Fruit fly (Drosophila melanogaster) whole organism, adult: ENCODE measurements around the gene janB.

ENCODE experiments used
- CG11617 ChIP-seq: fragments of 200-800 bp; sonication (Bioruptor generic); optimal IDR thresholded peaks from 2 replicates; lab custom pipeline; 2017; ENCODE audit warnings: mild to moderate bottlenecking, missing biosample characterization, missing genetic modification reagents, missing genetic modification characterization
- CG12768 ChIP-seq: fragments of 200-800 bp; sonication (Bioruptor generic); optimal IDR thresholded peaks from 2 replicates; lab custom pipeline; 2017; ENCODE audit warnings: missing biosample characterization, missing genetic modification characterization, mild to moderate bottlenecking, moderate library complexity, missing genetic modification reagents
- CG14711 ChIP-seq: fragments of 200-800 bp; sonication (Bioruptor generic); optimal IDR thresholded peaks from 2 replicates; lab custom pipeline; 2018; ENCODE audit warnings: missing biosample characterization, mild to moderate bottlenecking, missing genetic modification characterization, moderate library complexity
- CG1620 ChIP-seq: fragments of 200-800 bp; sonication (Bioruptor generic); optimal IDR thresholded peaks from 2 replicates; lab custom pipeline; 2016; ENCODE audit warnings: missing biosample characterization, missing genetic modification characterization
- CG33017 ChIP-seq: fragments of 200-800 bp; sonication (Bioruptor generic); optimal IDR thresholded peaks from 2 replicates; lab custom pipeline; 2018; ENCODE audit warnings: missing biosample characterization, mild to moderate bottlenecking, missing genetic modification characterization, moderate library complexity
- CG5204 ChIP-seq: fragments of 200-800 bp; sonication (Bioruptor generic); optimal IDR thresholded peaks from 2 replicates; lab custom pipeline; 2016; ENCODE audit warnings: missing biosample characterization, missing genetic modification characterization
- CG7045 ChIP-seq: fragments of 200-800 bp; sonication (Bioruptor generic); optimal IDR thresholded peaks from 2 replicates; lab custom pipeline; 2017; ENCODE audit warnings: missing biosample characterization, mild to moderate bottlenecking, missing genetic modification characterization
- CG7101 ChIP-seq: fragments of 200-800 bp; sonication (Bioruptor generic); optimal IDR thresholded peaks from 2 replicates; lab custom pipeline; 2018; ENCODE audit warnings: missing biosample characterization, mild to moderate bottlenecking, missing genetic modification characterization, moderate library complexity
- Clk ChIP-seq: fragments of 200-800 bp; sonication (Bioruptor generic); optimal IDR thresholded peaks from 2 replicates; lab custom pipeline; 2017; ENCODE audit warnings: missing biosample characterization, missing genetic modification characterization
- Crg-1 ChIP-seq: fragments of 200-800 bp; sonication (Bioruptor generic); optimal IDR thresholded peaks from 2 replicates; lab custom pipeline; 2016; ENCODE audit warnings: missing biosample characterization, missing genetic modification characterization
- Hr96 ChIP-seq: fragments of 200-800 bp; sonication (Bioruptor generic); optimal IDR thresholded peaks from 2 replicates; lab custom pipeline; 2016; ENCODE audit warnings: missing biosample characterization, missing genetic modification characterization
- Mnt ChIP-seq: fragments of 200-800 bp; sonication (Bioruptor generic); optimal IDR thresholded peaks from 2 replicates; lab custom pipeline; 2016; ENCODE audit warnings: missing biosample characterization, mild to moderate bottlenecking, missing genetic modification characterization
- bab1 ChIP-seq: fragments of 200-800 bp; sonication (Bioruptor generic); optimal IDR thresholded peaks from 3 replicates; lab custom pipeline; 2019; ENCODE audit warnings: missing biosample characterization, mild to moderate bottlenecking, missing genetic modification characterization, moderate library complexity
- cic ChIP-seq: fragments of 200-800 bp; sonication (Bioruptor generic); optimal IDR thresholded peaks from 2 replicates; lab custom pipeline; 2017; ENCODE audit warnings: missing biosample characterization, mild to moderate bottlenecking, missing genetic modification characterization, moderate library complexity
- cnc ChIP-seq, 2 experiments: fragments of >200 bp; optimal IDR thresholded peaks; 2 replicates each; lab custom pipeline; 2017
- kay ChIP-seq: fragments of 200-800 bp; sonication (Bioruptor generic); peaks from one replicate; lab custom pipeline; 2016; ENCODE audit warnings: missing biosample characterization, missing genetic modification characterization, borderline replicate concordance
- ovo ChIP-seq: fragments of 200-800 bp; sonication (Bioruptor generic); optimal IDR thresholded peaks from 2 replicates; lab custom pipeline; 2016; ENCODE audit warnings: missing biosample characterization, missing genetic modification characterization
- pad ChIP-seq: fragments of 200-800 bp; sonication (Bioruptor generic); optimal IDR thresholded peaks from 3 replicates; lab custom pipeline; 2017; ENCODE audit warnings: missing biosample characterization, missing genetic modification characterization, mild to moderate bottlenecking, moderate library complexity, missing genetic modification reagents
- tj ChIP-seq: fragments of 200-800 bp; sonication (Bioruptor generic); optimal IDR thresholded peaks from 3 replicates; lab custom pipeline; 2017; ENCODE audit warnings: missing biosample characterization, mild to moderate bottlenecking, missing genetic modification characterization, moderate library complexity
- toe ChIP-seq: fragments of 200-800 bp; sonication (Bioruptor generic); optimal IDR thresholded peaks from 2 replicates; lab custom pipeline; 2016; ENCODE audit warnings: missing biosample characterization, missing genetic modification characterization

Gene janB

DNA sequence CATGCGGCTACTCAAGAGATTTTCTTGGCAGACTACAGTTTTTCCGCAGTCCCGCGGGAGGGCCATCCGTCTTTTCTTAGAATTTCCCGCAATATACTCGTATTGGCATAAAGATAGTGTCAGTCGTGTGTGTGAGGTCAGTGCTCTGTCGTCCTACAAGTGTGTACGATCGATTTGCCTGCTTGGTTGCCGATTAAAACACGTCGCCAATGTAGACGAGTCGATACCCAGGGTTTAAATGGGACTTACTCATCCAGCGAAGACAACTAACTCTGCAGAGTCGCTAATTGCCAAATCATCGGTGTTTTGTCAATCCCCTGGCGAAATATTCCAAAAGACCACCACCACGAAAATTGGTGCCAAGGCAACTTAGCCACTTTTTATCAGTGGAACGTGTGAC, 27.5 kb upstream of the janB start:
- TF ChIP-seq bab1 (GFP tag; lab: Kevin White, UChicago) (no peak), CG11617 (no peak), CG14711 (no peak), pad (GFP tag; lab: Kevin White, UChicago) (no peak), cnc (optimal IDR thresholded peaks at IDR 0.05; lab: Kevin White, UChicago) (no peak), tj (GFP tag; lab: Kevin White, UChicago) (no peak), ovo (no peak), toe (GFP tag; lab: Kevin White, UChicago) (no peak), CG5204 (GFP tag; lab: Kevin White, UChicago) (no peak), kay (GFP tag; lab: Kevin White, UChicago) (no peak), CG1620 (GFP tag; lab: Kevin White, UChicago) (no peak)

dm6 chr3R:30063704-30064103, 25.2 kb upstream of the janB start:
- TF ChIP-seq Clk (GFP tag; lab: Kevin White, UChicago) (no peak), Hr96 (GFP tag; lab: Kevin White, UChicago) (no peak), toe (GFP tag; lab: Kevin White, UChicago) (no peak), cnc (optimal IDR thresholded peaks at IDR 0.05; lab: Kevin White, UChicago) (no peak), CG7045 (no peak), CG12768 (GFP tag; lab: Kevin White, UChicago) (no peak), CG33017 (tag; lab: Kevin White, UChicago) (no peak), cic (no peak)

DNA sequence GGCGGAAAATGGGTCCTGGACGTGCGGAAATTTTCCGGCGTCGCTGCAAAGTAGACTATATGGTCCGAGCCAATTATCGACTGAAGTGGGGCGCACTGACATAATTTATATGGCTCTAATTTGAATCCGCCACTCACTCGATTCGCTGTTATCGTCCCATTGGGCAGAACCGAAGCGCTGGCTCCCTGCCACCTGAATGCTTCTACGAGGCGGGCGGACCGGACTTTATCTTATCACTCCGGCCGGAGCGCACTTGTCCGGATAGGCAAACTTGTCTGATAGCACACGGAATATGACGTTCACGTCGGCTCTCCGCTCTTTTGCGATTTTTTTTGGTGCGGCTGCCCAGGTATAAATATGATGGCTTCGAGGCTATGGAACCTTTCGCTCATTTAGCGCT, 24.0 kb upstream of the janB start:
- TF ChIP-seq CG12768 (GFP tag; lab: Kevin White, UChicago), result no peak
- TF ChIP-seq ovo, result no peak
- no peak for TF ChIP-seq cnc (optimal IDR thresholded peaks at IDR 0.05; lab: Kevin White, UChicago)
- no peak for TF ChIP-seq CG33017 (tag; lab: Kevin White, UChicago)
- no peak for TF ChIP-seq CG5204 (GFP tag; lab: Kevin White, UChicago)

- TF ChIP-seq Mnt (GFP tag; lab: Kevin White, UChicago) (no peak), CG7101 (tag; lab: Kevin White, UChicago) (no peak), cnc (optimal IDR thresholded peaks at IDR 0.05; lab: Kevin White, UChicago) (no peak), cic (peak; percentile 35), Hr96 (GFP tag; lab: Kevin White, UChicago) (no peak), ovo (no peak), kay (GFP tag; lab: Kevin White, UChicago) (peak; percentile 48), CG11617 (no peak), pad (GFP tag; lab: Kevin White, UChicago) (no peak), bab1 (GFP tag; lab: Kevin White, UChicago) (no peak), Crg-1 (no peak), CG7045 (peak; percentile 30), CG5204 (GFP tag; lab: Kevin White, UChicago) (no peak), Clk (GFP tag; lab: Kevin White, UChicago) (no peak), CG12768 (GFP tag; lab: Kevin White, UChicago) (no peak), toe (GFP tag; lab: Kevin White, UChicago) (no peak)
These were observed 23.5 kb upstream of the janB start for dm6 chr3R:30061980-30062379.

DNA sequence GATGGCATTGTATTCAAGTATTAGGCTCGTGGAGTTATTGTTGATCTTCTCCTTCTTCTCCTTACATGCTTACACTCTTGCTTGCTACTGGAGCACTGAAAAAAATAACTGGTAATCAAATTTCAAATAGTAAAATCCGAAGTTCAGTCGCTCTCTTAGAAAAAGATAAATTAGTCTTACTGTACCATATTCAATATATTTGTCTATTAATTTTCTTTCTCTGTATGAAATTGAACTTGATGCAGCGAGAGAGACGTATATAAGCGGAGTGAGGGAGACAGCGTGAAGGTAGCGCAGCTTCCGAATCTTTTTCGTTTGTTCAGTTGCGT, 22.6 kb upstream of the janB start:
- TF ChIP-seq CG7101 (tag; lab: Kevin White, UChicago), result peak; percentile 56
- TF ChIP-seq toe (GFP tag; lab: Kevin White, UChicago), result no peak
- TF ChIP-seq CG12768 (GFP tag; lab: Kevin White, UChicago), result peak; percentile 26
- TF ChIP-seq Mnt (GFP tag; lab: Kevin White, UChicago), result peak; percentile 15
- peak; percentile 38 for TF ChIP-seq CG33017 (tag; lab: Kevin White, UChicago)
- TF ChIP-seq Clk (GFP tag; lab: Kevin White, UChicago), result no peak
- peak; percentile 48 for TF ChIP-seq CG14711

DNA sequence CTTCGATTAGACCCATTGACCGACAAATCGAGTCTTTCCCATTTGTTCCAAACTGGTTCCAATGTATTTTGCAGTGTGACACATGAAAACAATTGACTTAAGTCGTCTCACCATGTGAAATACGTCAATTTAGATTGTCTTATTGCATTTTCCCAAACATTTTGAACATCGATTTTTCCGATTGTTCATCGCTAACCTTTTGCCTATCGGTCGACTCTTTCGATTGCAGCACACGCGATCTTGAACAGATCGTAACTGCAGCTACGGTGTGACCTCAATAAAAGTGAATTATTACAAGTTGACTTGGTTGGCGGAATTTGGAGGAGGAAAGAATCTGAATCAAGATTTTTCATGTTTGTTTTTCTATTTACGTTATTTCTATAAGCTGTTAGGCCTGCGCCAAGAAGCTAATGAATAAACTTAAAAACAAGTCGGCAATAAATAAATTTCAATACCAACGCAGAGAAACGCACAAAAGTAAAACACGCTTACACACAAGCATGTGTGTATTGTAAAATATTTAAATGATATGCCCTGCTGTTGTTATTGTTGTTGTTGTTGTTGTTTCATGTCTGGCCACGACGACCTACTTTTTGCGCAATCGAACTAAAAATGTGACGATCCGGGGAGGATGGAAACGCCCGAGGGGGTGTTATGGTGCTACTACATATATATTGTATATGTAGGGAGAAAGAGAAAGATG, 22.1 kb upstream of the janB start:
- no peak for TF ChIP-seq ovo
- TF ChIP-seq Clk (GFP tag; lab: Kevin White, UChicago), result no peak
- no peak for TF ChIP-seq CG33017 (tag; lab: Kevin White, UChicago)
- no peak for TF ChIP-seq CG12768 (GFP tag; lab: Kevin White, UChicago)
- TF ChIP-seq tj (GFP tag; lab: Kevin White, UChicago), result no peak
- no peak for TF ChIP-seq CG11617
- TF ChIP-seq Hr96 (GFP tag; lab: Kevin White, UChicago), result no peak
- no peak for TF ChIP-seq bab1 (GFP tag; lab: Kevin White, UChicago)
- no peak for TF ChIP-seq toe (GFP tag; lab: Kevin White, UChicago)
- no peak for TF ChIP-seq CG7101 (tag; lab: Kevin White, UChicago)
- no peak for TF ChIP-seq Mnt (GFP tag; lab: Kevin White, UChicago)
- TF ChIP-seq kay (GFP tag; lab: Kevin White, UChicago), result no peak
- TF ChIP-seq cic, result no peak
- no peak for TF ChIP-seq pad (GFP tag; lab: Kevin White, UChicago)
- no peak for TF ChIP-seq CG7045
- no peak for TF ChIP-seq CG5204 (GFP tag; lab: Kevin White, UChicago)
- TF ChIP-seq CG1620 (GFP tag; lab: Kevin White, UChicago), result no peak

dm6 chr3R:30059944-30060343, 21.4 kb upstream of the janB start:
- TF ChIP-seq tj (GFP tag; lab: Kevin White, UChicago), result no peak
- TF ChIP-seq kay (GFP tag; lab: Kevin White, UChicago), result no peak
- TF ChIP-seq CG1620 (GFP tag; lab: Kevin White, UChicago), result no peak
- TF ChIP-seq Clk (GFP tag; lab: Kevin White, UChicago), result no peak
- TF ChIP-seq CG11617, result no peak
